Worm (Caenorhabditis elegans) whole organism, L4 larva: Measurements from ENCODE around the gene mrps-33.
A peak's percentile ranks its signal among the peaks of the same experiment; 100 is the strongest.

Experiments
- F10B5.3 ChIP-seq: sonication (generic microtip); optimal IDR thresholded peaks from 2 replicates; lab custom pipeline; 2016; ENCODE audit warnings: mild to moderate bottlenecking, missing genetic modification characterization, missing compliant biosample characterization
- F37D6.2 ChIP-seq: sonication (generic microtip); optimal IDR thresholded peaks from 2 replicates; lab custom pipeline; 2016; ENCODE audit warnings: mild to moderate bottlenecking, missing genetic modification characterization, missing compliant biosample characterization
- F49E8.2 ChIP-seq: sonication (generic microtip); optimal IDR thresholded peaks from 2 replicates; lab custom pipeline; 2016; ENCODE audit warnings: missing compliant biosample characterization, mild to moderate bottlenecking, missing genetic modification characterization, borderline replicate concordance
- R02D3.7 ChIP-seq: fragments of 150-350 bp; sonication (generic microtip); optimal IDR thresholded peaks from 3 replicates; lab custom pipeline; 2014; ENCODE audit warnings: missing biosample characterization, missing genetic modification characterization
- T20F7.1 ChIP-seq: fragments of 200-800 bp; sonication (Bioruptor generic); optimal IDR thresholded peaks from 2 replicates; lab custom pipeline; 2018; ENCODE audit warnings: mild to moderate bottlenecking, missing genetic modification characterization, missing compliant biosample characterization
- Y105C5A.15 ChIP-seq: fragments of 200-800 bp; sonication (Bioruptor generic); IDR thresholded peaks from 2 replicates; pipeline ENCODE4 v1.3.6; 2022; ENCODE audit warnings: missing genetic modification characterization, missing compliant biosample characterization
- Y48G9A.11 ChIP-seq: fragments of 200-800 bp; sonication (Bioruptor generic); IDR thresholded peaks from 2 replicates; pipeline ENCODE4 v1.3.6; 2022; ENCODE audit warnings: missing genetic modification reagents, missing genetic modification characterization, missing compliant biosample characterization
- aha-1 ChIP-seq: fragments of 150-350 bp; peaks from one replicate; lab custom pipeline; 2014; ENCODE audit warnings: missing biosample characterization, missing genetic modification characterization
- ceh-44 ChIP-seq: fragments of 200-800 bp; sonication (Bioruptor generic); IDR thresholded peaks from 2 replicates; pipeline ENCODE4 v1.3.6; 2022; ENCODE audit warnings: missing genetic modification reagents, missing genetic modification characterization, missing compliant biosample characterization
- ctbp-1 ChIP-seq: fragments of 200-800 bp; sonication (Bioruptor generic); IDR thresholded peaks from 2 replicates; pipeline ENCODE4 v1.3.6; 2022; ENCODE audit warnings: missing genetic modification reagents, missing genetic modification characterization, missing compliant biosample characterization
- daf-12 ChIP-seq: fragments of 150-350 bp; optimal IDR thresholded peaks from 2 replicates; lab custom pipeline; 2014; ENCODE audit warnings: missing biosample characterization, missing genetic modification reagents, missing genetic modification characterization
- daf-16 ChIP-seq, 3 experiments: sonication (generic microtip); optimal IDR thresholded peaks; 2 replicates each; lab custom pipeline; 2016 to 2017; ENCODE audit warnings: missing genetic modification characterization in 3 of 3, missing genetic modification reagents in 3 of 3, mild to moderate bottlenecking in 2 of 3, missing compliant biosample characterization in 2 of 3, missing biosample characterization in 1 of 3, moderate library complexity in 1 of 3
- daf-8 ChIP-seq: fragments of 200-800 bp; sonication (Bioruptor generic); IDR thresholded peaks from 2 replicates; pipeline ENCODE4 v1.3.6; 2022; ENCODE audit warnings: missing genetic modification characterization, missing compliant biosample characterization
- dpl-1 ChIP-seq: fragments of 150-350 bp; optimal IDR thresholded peaks from 2 replicates; lab custom pipeline; 2014; ENCODE audit warnings: missing biosample characterization, missing genetic modification reagents, missing genetic modification characterization
- dve-1 ChIP-seq: sonication (generic microtip); optimal IDR thresholded peaks from 2 replicates; lab custom pipeline; 2017; ENCODE audit warnings: antibody characterized with exemption, mild to moderate bottlenecking, missing genetic modification characterization, missing compliant biosample characterization; ENCODE audit not compliant: insufficient read depth
- fkh-10 ChIP-seq: fragments of 150-350 bp; optimal IDR thresholded peaks from 2 replicates; lab custom pipeline; 2014; ENCODE audit warnings: missing biosample characterization, missing genetic modification reagents, missing genetic modification characterization
- hlh-11 ChIP-seq: fragments of 200-800 bp; sonication (Bioruptor generic); optimal IDR thresholded peaks from 2 replicates; lab custom pipeline; 2018; ENCODE audit warnings: mild to moderate bottlenecking, missing genetic modification characterization, missing compliant biosample characterization
- hlh-30 ChIP-seq: sonication (generic microtip); optimal IDR thresholded peaks from 2 replicates; lab custom pipeline; 2017; ENCODE audit warnings: antibody characterized with exemption, mild to moderate bottlenecking, missing genetic modification characterization, missing compliant biosample characterization; ENCODE audit not compliant: insufficient read depth
- hmg-1.1 ChIP-seq: fragments of 200-800 bp; sonication (Bioruptor generic); IDR thresholded peaks from 2 replicates; pipeline ENCODE4 v1.3.6; 2022; ENCODE audit warnings: missing genetic modification reagents, missing genetic modification characterization, missing compliant biosample characterization
- lin-13 ChIP-seq: fragments of 150-350 bp; optimal IDR thresholded peaks from 2 replicates; lab custom pipeline; 2014; ENCODE audit warnings: missing biosample characterization, missing genetic modification reagents, missing genetic modification characterization
- lin-15B ChIP-seq: fragments of 150-350 bp; sonication (generic microtip); optimal IDR thresholded peaks from 3 replicates; lab custom pipeline; 2014; ENCODE audit warnings: missing biosample characterization, missing genetic modification characterization
- lin-39 ChIP-seq: fragments of 150-350 bp; optimal IDR thresholded peaks from 2 replicates; lab custom pipeline; 2014; ENCODE audit warnings: missing biosample characterization, missing genetic modification reagents, missing genetic modification characterization
- lsy-2 ChIP-seq, 2 experiments: fragments of 150-350 bp in 1 of 2; sonication (generic microtip) in 1 of 2; optimal IDR thresholded peaks; 2 replicates each; lab custom pipeline; 2014 to 2017; ENCODE audit warnings: missing biosample characterization in 2 of 2, missing genetic modification characterization in 2 of 2
- mep-1 ChIP-seq: fragments of 150-350 bp; sonication (generic microtip); optimal IDR thresholded peaks from 3 replicates; lab custom pipeline; 2014; ENCODE audit warnings: missing biosample characterization, missing genetic modification characterization
- mes-2 ChIP-seq: sonication (generic microtip); optimal IDR thresholded peaks from 2 replicates; lab custom pipeline; 2016; ENCODE audit warnings: missing genotype, mild to moderate bottlenecking, missing genetic modification characterization, missing compliant biosample characterization; ENCODE audit not compliant: poor library complexity, severe bottlenecking
- mxl-2 ChIP-seq: fragments of 200-800 bp; sonication (Bioruptor generic); conservative IDR thresholded peaks from 2 replicates; pipeline ENCODE4 v1.3.6; 2022; ENCODE audit warnings: missing genetic modification reagents, missing genetic modification characterization, missing compliant biosample characterization
- mxl-3 ChIP-seq: fragments of 200-800 bp; sonication (Bioruptor generic); optimal IDR thresholded peaks from 2 replicates; lab custom pipeline; 2018; ENCODE audit warnings: mild to moderate bottlenecking, missing genetic modification characterization, missing compliant biosample characterization
- nhr-10 ChIP-seq: fragments of 150-350 bp; optimal IDR thresholded peaks from 2 replicates; lab custom pipeline; 2014; ENCODE audit warnings: missing biosample characterization, missing genetic modification characterization
- nhr-11 ChIP-seq: fragments of 150-350 bp; optimal IDR thresholded peaks from 2 replicates; lab custom pipeline; 2014; ENCODE audit warnings: missing biosample characterization, missing genetic modification characterization
- nhr-237 ChIP-seq: sonication (generic microtip); optimal IDR thresholded peaks from 2 replicates; lab custom pipeline; 2017; ENCODE audit warnings: missing biosample characterization, missing genetic modification characterization
- nhr-25 ChIP-seq: sonication (generic microtip); optimal IDR thresholded peaks from 2 replicates; lab custom pipeline; 2017; ENCODE audit warnings: missing genetic modification characterization, mild to moderate bottlenecking, missing compliant biosample characterization, antibody characterized with exemption, moderate library complexity, borderline replicate concordance; ENCODE audit not compliant: insufficient read depth
- nhr-28 ChIP-seq: fragments of 150-350 bp; optimal IDR thresholded peaks from 2 replicates; lab custom pipeline; 2014; ENCODE audit warnings: missing biosample characterization, missing genetic modification characterization
- nhr-42 ChIP-seq: fragments of 200-800 bp; sonication (Bioruptor generic); IDR thresholded peaks from 2 replicates; pipeline ENCODE4 v1.3.6; 2022; ENCODE audit warnings: missing genetic modification characterization, missing compliant biosample characterization
- nhr-6 ChIP-seq: fragments of 150-350 bp; optimal IDR thresholded peaks from 2 replicates; lab custom pipeline; 2014; ENCODE audit warnings: missing biosample characterization, missing genetic modification characterization
- php-3 ChIP-seq: fragments of 200-800 bp; sonication (Bioruptor generic); IDR thresholded peaks from 2 replicates; pipeline ENCODE4 v1.3.6; 2022; ENCODE audit warnings: missing genetic modification reagents, missing genetic modification characterization, missing compliant biosample characterization
- pqm-1 ChIP-seq: sonication (generic microtip); optimal IDR thresholded peaks from 2 replicates; lab custom pipeline; 2017; ENCODE audit warnings: missing biosample characterization, missing genetic modification characterization
- rbr-2 ChIP-seq: sonication (generic microtip); optimal IDR thresholded peaks from 2 replicates; lab custom pipeline; 2016; ENCODE audit warnings: missing genotype, missing genetic modification characterization, missing compliant biosample characterization
- sdz-12 ChIP-seq: fragments of 200-800 bp; sonication (Bioruptor generic); optimal IDR thresholded peaks from 2 replicates; lab custom pipeline; 2018; ENCODE audit warnings: mild to moderate bottlenecking, missing genetic modification characterization, missing compliant biosample characterization
- skn-1 ChIP-seq: fragments of 150-350 bp; optimal IDR thresholded peaks from 2 replicates; lab custom pipeline; 2014; ENCODE audit warnings: missing biosample characterization, missing genetic modification characterization
- snpc-1.2 ChIP-seq: fragments of 200-800 bp; sonication (Bioruptor generic); IDR thresholded peaks from 2 replicates; pipeline ENCODE4 v1.3.6; 2022; ENCODE audit warnings: missing genetic modification reagents, missing genetic modification characterization, missing compliant biosample characterization
- unc-62 ChIP-seq, 3 experiments: fragments of 150-350 bp in 1 of 3; sonication (generic microtip); optimal IDR thresholded peaks in 2 of 3; peaks in 1 of 3; 1 replicate in 1 of 3; 2 replicates in 2 of 3; lab custom pipeline; 2014 to 2017; ENCODE audit warnings: missing biosample characterization in 3 of 3, missing genetic modification characterization in 3 of 3, missing genetic modification reagents in 3 of 3, missing genotype in 1 of 3
- vab-7 ChIP-seq: fragments of 200-800 bp; sonication (Bioruptor generic); IDR thresholded peaks from 2 replicates; pipeline ENCODE4 v1.3.6; 2022; ENCODE audit warnings: missing genetic modification reagents, missing genetic modification characterization, missing compliant biosample characterization
- zag-1 ChIP-seq: fragments of 150-350 bp; optimal IDR thresholded peaks from 2 replicates; lab custom pipeline; 2014; ENCODE audit warnings: missing biosample characterization, missing genetic modification characterization
- zfp-2 ChIP-seq: sonication (generic microtip); optimal IDR thresholded peaks from 2 replicates; lab custom pipeline; 2016; ENCODE audit warnings: mild to moderate bottlenecking, missing genetic modification characterization, missing compliant biosample characterization
- zip-2 ChIP-seq: fragments of 150-350 bp; optimal IDR thresholded peaks from 2 replicates; lab custom pipeline; 2014; ENCODE audit warnings: missing biosample characterization, missing genetic modification characterization

Gene mrps-33

DNA sequence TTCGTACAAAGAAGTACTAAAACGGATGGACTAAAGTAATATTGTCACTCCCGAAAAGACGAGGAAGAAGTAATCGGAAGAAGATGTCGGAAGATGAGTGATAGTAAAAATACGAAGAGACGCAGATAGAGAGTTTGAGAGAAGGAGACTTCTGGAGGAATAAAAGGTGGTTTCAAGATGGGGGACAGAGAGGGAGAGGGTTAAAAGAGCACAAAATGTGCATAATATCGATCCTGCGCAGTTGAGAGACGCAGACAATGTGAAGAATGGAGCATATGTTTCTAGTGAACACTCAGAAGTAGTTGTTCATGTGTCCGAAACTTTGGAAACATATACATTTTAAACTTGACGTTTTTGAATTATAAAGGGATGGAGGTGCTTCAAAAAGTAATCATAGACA, 22.6 kb upstream of the mrps-33 start (continued):
- TF ChIP-seq zip-2 (tag; lab: Kevin White, UChicago) = no peak
- TF ChIP-seq Y105C5A.15 (GFP tag; lab: Robert Waterston, UW) = no peak
- TF ChIP-seq daf-8 (GFP tag; lab: Robert Waterston, UW) = no peak
- no peak for TF ChIP-seq daf-16 (GFP tag; optimal IDR thresholded peaks at IDR 0.05; lab: Kevin White, UChicago)
- no peak for TF ChIP-seq daf-16 (tag; optimal IDR thresholded peaks at IDR 0.05; lab: Kevin White, UChicago)
- no peak for TF ChIP-seq mxl-3 (GFP tag; lab: Kevin White, UChicago)
- TF ChIP-seq unc-62 (GFP tag; optimal IDR thresholded peaks at IDR 0.05 in 1 of 2; lab: Kevin White, UChicago) = peak in 1 of 2 experiments; percentile 98
- no peak for TF ChIP-seq unc-62 (tag; optimal IDR thresholded peaks at IDR 0.05; lab: Kevin White, UChicago)
- TF ChIP-seq aha-1 (tag; lab: Kevin White, UChicago) = peak; percentile 32
- TF ChIP-seq ctbp-1 = peak; percentile 61
- TF ChIP-seq mep-1 = peak; percentile 61
- no peak for TF ChIP-seq nhr-237
- TF ChIP-seq T20F7.1 (GFP tag; lab: Kevin White, UChicago) = no peak
- no peak for TF ChIP-seq Y48G9A.11 (GFP tag; lab: Robert Waterston, UW)
- TF ChIP-seq skn-1 (tag; lab: Kevin White, UChicago) = no peak
- no peak for TF ChIP-seq nhr-42 (GFP tag; lab: Robert Waterston, UW)
- no peak for TF ChIP-seq F49E8.2

DNA sequence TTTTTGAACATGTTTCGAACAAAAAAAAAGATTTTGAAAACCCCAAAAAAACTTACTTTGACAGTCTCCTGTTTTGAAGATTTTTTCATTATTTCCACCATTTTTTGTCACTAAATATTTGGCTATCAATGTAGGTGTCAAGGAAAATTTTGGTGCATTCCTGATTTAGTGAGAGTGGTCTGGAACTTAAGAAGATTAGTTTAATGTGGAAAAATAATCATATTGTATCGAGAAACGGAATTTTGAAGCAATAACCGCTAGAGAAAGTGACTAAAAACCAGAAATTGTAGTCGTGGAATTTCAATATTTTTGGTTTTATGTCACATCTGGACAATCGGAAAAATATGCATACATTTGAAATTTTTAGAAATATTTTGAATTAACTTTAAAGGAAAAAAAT, 22.1 kb upstream of the mrps-33 start, which contains the start of the genes F20C5.11 and klp-11:
Gene F20C5.11, minus strand, starts transcription at position 101 of the 400 bp plus-strand sequence.
Gene klp-11, minus strand, starts transcription at position 171 of the 400 bp plus-strand sequence.
- TF ChIP-seq php-3 (GFP tag; lab: Robert Waterston, UW) = no peak
- TF ChIP-seq lin-13 = no peak
- no peak for TF ChIP-seq lin-15B
- no peak for TF ChIP-seq sdz-12 (GFP tag; lab: Kevin White, UChicago)
- TF ChIP-seq hlh-30 = no peak
- TF ChIP-seq zfp-2 (tag; lab: Kevin White, UChicago) = no peak
- TF ChIP-seq vab-7 = no peak
- no peak for TF ChIP-seq lin-39 (tag; lab: Kevin White, UChicago)
- no peak for TF ChIP-seq snpc-1.2 (GFP tag; lab: Robert Waterston, UW)

DNA sequence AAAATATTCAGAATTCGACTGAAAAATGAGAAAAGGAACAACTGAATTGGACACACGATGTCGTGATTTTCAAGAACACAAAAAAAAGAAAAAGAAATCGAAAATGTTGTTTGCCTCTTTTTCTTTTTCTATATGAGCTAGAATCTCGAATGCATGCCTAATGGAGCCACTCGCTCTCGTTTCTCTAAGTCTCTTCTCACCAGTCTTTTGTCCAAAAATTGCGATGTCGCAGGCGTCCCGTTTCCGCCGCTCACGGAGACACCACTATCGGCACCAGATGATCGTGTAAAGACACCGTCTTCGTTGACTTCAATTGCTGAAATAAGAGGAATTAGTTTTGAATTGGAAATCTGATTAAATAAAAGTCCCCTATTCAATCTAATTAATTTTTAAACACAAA, 18.8 kb upstream of the mrps-33 start:
- TF ChIP-seq daf-8 (GFP tag; lab: Robert Waterston, UW) (no peak), ctbp-1 (peak; percentile 75), lsy-2 (tag; optimal IDR thresholded peaks at IDR 0.05; lab: Kevin White, UChicago) (peak in 1 of 2 experiments; percentile 52), mes-2 (tag; lab: Kevin White, UChicago) (peak; percentile 49), hlh-30 (peak; percentile 34), rbr-2 (tag; lab: Kevin White, UChicago) (peak; percentile 42), nhr-25 (tag; lab: Kevin White, UChicago) (no peak), hlh-11 (tag; lab: Kevin White, UChicago) (peak; percentile 31), nhr-6 (no peak), fkh-10 (GFP tag; lab: Kevin White, UChicago) (peak; percentile 34), mep-1 (peak; percentile 40), hmg-1.1 (GFP tag; lab: Robert Waterston, UW) (0 out of 2 replicates have a peak, but pooled peaks have one; percentile 16)

DNA sequence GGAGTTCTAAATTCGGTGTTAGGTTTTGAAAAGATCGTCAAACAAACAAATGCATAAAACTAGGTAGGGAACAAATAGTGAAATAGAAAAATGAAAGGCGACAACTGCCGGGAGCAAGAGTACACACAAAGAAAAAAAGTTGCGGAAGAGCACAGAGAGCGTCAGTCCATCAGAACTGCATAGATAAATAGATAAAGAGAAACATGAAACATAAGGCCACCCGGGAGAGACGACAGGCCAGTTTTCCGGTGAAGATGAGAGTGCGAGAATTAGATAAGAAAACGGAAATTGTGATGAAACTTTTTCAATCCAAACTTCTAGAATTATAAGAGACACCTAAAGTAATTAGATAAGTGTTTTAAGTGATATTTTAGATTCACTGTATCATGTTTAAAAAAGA, 17.9 kb upstream of the mrps-33 start:
- TF ChIP-seq snpc-1.2 (GFP tag; lab: Robert Waterston, UW) (no peak), F49E8.2 (no peak), nhr-28 (peak; percentile 61), nhr-11 (tag; lab: Kevin White, UChicago) (peak; percentile 7), ceh-44 (GFP tag; lab: Robert Waterston, UW) (no peak), php-3 (GFP tag; lab: Robert Waterston, UW) (no peak), aha-1 (tag; lab: Kevin White, UChicago) (peak; percentile 12), mxl-2 (no peak), mxl-3 (GFP tag; lab: Kevin White, UChicago) (no peak), dpl-1 (GFP tag; lab: Kevin White, UChicago) (no peak), pqm-1 (tag; lab: Kevin White, UChicago) (peak; percentile 89), lin-15B (no peak), nhr-42 (GFP tag; lab: Robert Waterston, UW) (no peak), F37D6.2 (tag; lab: Kevin White, UChicago) (no peak), zag-1 (tag; lab: Kevin White, UChicago) (no peak), F10B5.3 (tag; lab: Kevin White, UChicago) (no peak), nhr-10 (no peak), daf-12 (no peak), R02D3.7 (tag; lab: Kevin White, UChicago) (no peak), dve-1 (peak; percentile 59)
